Worm (Caenorhabditis elegans) whole organism, L4 larva: ENCODE data around the gene K09D9.9.
A peak's percentile ranks its signal among the peaks of the same experiment; 100 is the strongest.

Experiments
- F49E8.2 ChIP-seq: sonication (generic microtip); optimal IDR thresholded peaks from 2 replicates; lab custom pipeline; 2016; ENCODE audit warnings: missing compliant biosample characterization, mild to moderate bottlenecking, missing genetic modification characterization, borderline replicate concordance
- T20F7.1 ChIP-seq: fragments of 200-800 bp; sonication (Bioruptor generic); optimal IDR thresholded peaks from 2 replicates; lab custom pipeline; 2018; ENCODE audit warnings: mild to moderate bottlenecking, missing genetic modification characterization, missing compliant biosample characterization
- Y5F2A.4 ChIP-seq: fragments of 200-800 bp; sonication (Bioruptor generic); optimal IDR thresholded peaks from 2 replicates; lab custom pipeline; 2018; ENCODE audit warnings: mild to moderate bottlenecking, missing genetic modification characterization, missing compliant biosample characterization
- aha-1 ChIP-seq: fragments of 150-350 bp; peaks from one replicate; lab custom pipeline; 2014; ENCODE audit warnings: missing biosample characterization, missing genetic modification characterization
- ceh-20 ChIP-seq: fragments of 200-800 bp; sonication (Bioruptor generic); IDR thresholded peaks from 2 replicates; pipeline ENCODE4 v1.3.6; 2022; ENCODE audit warnings: missing genetic modification reagents, missing genetic modification characterization, missing compliant biosample characterization
- ceh-28 ChIP-seq: fragments of 150-350 bp; optimal IDR thresholded peaks from 2 replicates; lab custom pipeline; 2014; ENCODE audit warnings: missing biosample characterization, missing genetic modification reagents, missing genetic modification characterization
- ceh-82 ChIP-seq: sonication (generic microtip); optimal IDR thresholded peaks from 2 replicates; lab custom pipeline; 2017; ENCODE audit warnings: missing biosample characterization, missing genetic modification characterization
- cey-2 ChIP-seq: sonication (generic microtip); optimal IDR thresholded peaks from 3 replicates; lab custom pipeline; 2017; ENCODE audit warnings: missing genetic modification characterization, mild to moderate bottlenecking, missing compliant biosample characterization, antibody characterized with exemption, borderline replicate concordance; ENCODE audit not compliant: insufficient read depth
- ctbp-1 ChIP-seq: fragments of 200-800 bp; sonication (Bioruptor generic); IDR thresholded peaks from 2 replicates; pipeline ENCODE4 v1.3.6; 2022; ENCODE audit warnings: missing genetic modification reagents, missing genetic modification characterization, missing compliant biosample characterization
- daf-16 ChIP-seq, 3 experiments: sonication (generic microtip); optimal IDR thresholded peaks; 2 replicates each; lab custom pipeline; 2016 to 2017; ENCODE audit warnings: missing genetic modification characterization in 3 of 3, missing genetic modification reagents in 3 of 3, mild to moderate bottlenecking in 2 of 3, missing compliant biosample characterization in 2 of 3, missing biosample characterization in 1 of 3, moderate library complexity in 1 of 3
- daf-19 ChIP-seq: fragments of 200-800 bp; sonication (Bioruptor generic); conservative IDR thresholded peaks from 2 replicates; pipeline ENCODE4 v1.3.6; 2022; ENCODE audit warnings: missing genetic modification characterization, missing compliant biosample characterization
- egl-27 ChIP-seq: sonication (generic microtip); optimal IDR thresholded peaks from 3 replicates; lab custom pipeline; 2017; ENCODE audit warnings: missing biosample characterization, missing genetic modification reagents, missing genetic modification characterization
- egl-43 ChIP-seq: fragments of 200-800 bp; sonication (Bioruptor generic); IDR thresholded peaks from 2 replicates; pipeline ENCODE4 v1.3.6; 2022; ENCODE audit warnings: missing genetic modification reagents, missing genetic modification characterization, missing compliant biosample characterization
- fkh-10 ChIP-seq: fragments of 150-350 bp; optimal IDR thresholded peaks from 2 replicates; lab custom pipeline; 2014; ENCODE audit warnings: missing biosample characterization, missing genetic modification reagents, missing genetic modification characterization
- gei-8 ChIP-seq: fragments of 200-800 bp; sonication (Bioruptor generic); optimal IDR thresholded peaks from 2 replicates; lab custom pipeline; 2018; ENCODE audit warnings: mild to moderate bottlenecking, missing genetic modification characterization, missing compliant biosample characterization
- hmg-1.1 ChIP-seq: fragments of 200-800 bp; sonication (Bioruptor generic); IDR thresholded peaks from 2 replicates; pipeline ENCODE4 v1.3.6; 2022; ENCODE audit warnings: missing genetic modification reagents, missing genetic modification characterization, missing compliant biosample characterization
- lim-7 ChIP-seq: fragments of 200-800 bp; sonication (Bioruptor generic); IDR thresholded peaks from 2 replicates; pipeline ENCODE4 v1.3.6; 2022; ENCODE audit warnings: missing genetic modification characterization, missing compliant biosample characterization
- lin-29 ChIP-seq: fragments of 200-800 bp; sonication (Bioruptor generic); IDR thresholded peaks from 2 replicates; pipeline ENCODE4 v1.3.6; 2022; ENCODE audit warnings: missing genetic modification reagents, missing genetic modification characterization, missing compliant biosample characterization
- lin-39 ChIP-seq: fragments of 150-350 bp; optimal IDR thresholded peaks from 2 replicates; lab custom pipeline; 2014; ENCODE audit warnings: missing biosample characterization, missing genetic modification reagents, missing genetic modification characterization
- mdt-29 ChIP-seq: fragments of 200-800 bp; sonication (Bioruptor generic); IDR thresholded peaks from 2 replicates; pipeline ENCODE4 v1.3.6; 2022; ENCODE audit warnings: missing genetic modification reagents, missing genetic modification characterization, missing compliant biosample characterization
- mxl-3 ChIP-seq: fragments of 200-800 bp; sonication (Bioruptor generic); optimal IDR thresholded peaks from 2 replicates; lab custom pipeline; 2018; ENCODE audit warnings: mild to moderate bottlenecking, missing genetic modification characterization, missing compliant biosample characterization
- nhr-28 ChIP-seq: fragments of 150-350 bp; optimal IDR thresholded peaks from 2 replicates; lab custom pipeline; 2014; ENCODE audit warnings: missing biosample characterization, missing genetic modification characterization
- nhr-41 ChIP-seq: fragments of 200-800 bp; sonication (Bioruptor generic); IDR thresholded peaks from 2 replicates; pipeline ENCODE4 v1.3.6; 2022; ENCODE audit warnings: missing genetic modification reagents, missing genetic modification characterization, missing compliant biosample characterization
- nhr-42 ChIP-seq: fragments of 200-800 bp; sonication (Bioruptor generic); IDR thresholded peaks from 2 replicates; pipeline ENCODE4 v1.3.6; 2022; ENCODE audit warnings: missing genetic modification characterization, missing compliant biosample characterization
- nhr-48 ChIP-seq: sonication (generic microtip); optimal IDR thresholded peaks from 2 replicates; lab custom pipeline; 2016; ENCODE audit warnings: mild to moderate bottlenecking, missing genetic modification characterization, missing compliant biosample characterization
- nhr-77 ChIP-seq: fragments of 150-350 bp; optimal IDR thresholded peaks from 2 replicates; lab custom pipeline; 2014; ENCODE audit warnings: missing biosample characterization, missing genetic modification characterization
- pqm-1 ChIP-seq: sonication (generic microtip); optimal IDR thresholded peaks from 2 replicates; lab custom pipeline; 2017; ENCODE audit warnings: missing biosample characterization, missing genetic modification characterization
- rbr-2 ChIP-seq: sonication (generic microtip); optimal IDR thresholded peaks from 2 replicates; lab custom pipeline; 2016; ENCODE audit warnings: missing genotype, missing genetic modification characterization, missing compliant biosample characterization
- skn-1 ChIP-seq: fragments of 150-350 bp; optimal IDR thresholded peaks from 2 replicates; lab custom pipeline; 2014; ENCODE audit warnings: missing biosample characterization, missing genetic modification characterization
- snpc-1.2 ChIP-seq: fragments of 200-800 bp; sonication (Bioruptor generic); IDR thresholded peaks from 2 replicates; pipeline ENCODE4 v1.3.6; 2022; ENCODE audit warnings: missing genetic modification reagents, missing genetic modification characterization, missing compliant biosample characterization
- snpc-4 ChIP-seq: fragments of 150-350 bp; optimal IDR thresholded peaks from 2 replicates; lab custom pipeline; 2014; ENCODE audit warnings: missing biosample characterization, missing genetic modification characterization
- unc-130 ChIP-seq: sonication (generic microtip); optimal IDR thresholded peaks from 2 replicates; lab custom pipeline; 2016; ENCODE audit warnings: missing genetic modification reagents, missing genetic modification characterization, missing compliant biosample characterization
- unc-39 ChIP-seq: sonication (generic microtip); optimal IDR thresholded peaks from 2 replicates; lab custom pipeline; 2017; ENCODE audit warnings: missing biosample characterization, missing genetic modification characterization
- unc-62 ChIP-seq, 3 experiments: fragments of 150-350 bp in 1 of 3; sonication (generic microtip); optimal IDR thresholded peaks in 2 of 3; peaks in 1 of 3; 1 replicate in 1 of 3; 2 replicates in 2 of 3; lab custom pipeline; 2014 to 2017; ENCODE audit warnings: missing biosample characterization in 3 of 3, missing genetic modification characterization in 3 of 3, missing genetic modification reagents in 3 of 3, missing genotype in 1 of 3
- zip-11 ChIP-seq: fragments of 200-800 bp; sonication (Bioruptor generic); IDR thresholded peaks from 2 replicates; pipeline ENCODE4 v1.3.6; 2022; ENCODE audit warnings: missing genetic modification characterization, missing compliant biosample characterization
- ztf-7 ChIP-seq: fragments of 150-350 bp; optimal IDR thresholded peaks from 2 replicates; lab custom pipeline; 2014; ENCODE audit warnings: missing biosample characterization, missing genetic modification characterization

The K09D9.9 gene

DNA sequence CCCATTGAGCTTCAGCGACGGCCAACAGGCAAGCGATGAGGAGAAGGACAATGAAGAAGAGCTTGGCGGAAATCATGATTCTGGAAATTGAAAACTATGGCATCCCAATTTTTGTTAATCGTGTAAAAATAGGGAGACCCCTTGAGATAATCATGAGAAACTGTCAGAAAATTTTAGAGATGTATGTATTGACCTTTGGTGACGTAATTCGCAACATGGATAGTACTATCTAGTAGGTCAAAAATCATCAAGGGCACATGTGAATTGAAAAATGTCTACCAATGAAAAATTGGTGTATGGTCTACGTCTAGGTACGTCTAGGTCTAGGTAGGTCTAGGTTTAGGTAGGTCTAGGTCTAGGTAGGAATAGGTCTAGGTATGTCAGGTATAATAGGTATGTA, 14.9 kb downstream of the K09D9.9 start, which contains the start of gene nlp-34:
nlp-34 (minus strand) TSS at position 82 of the 400 bp plus-strand sequence.
- TF ChIP-seq lim-7 = no peak
- no peak for TF ChIP-seq gei-8 (GFP tag; lab: Kevin White, UChicago)
- no peak for TF ChIP-seq cey-2 (tag; lab: Kevin White, UChicago)
- no peak for TF ChIP-seq nhr-48 (tag; lab: Kevin White, UChicago)
- TF ChIP-seq ceh-20 (GFP tag; lab: Robert Waterston, UW) = no peak
- no peak for TF ChIP-seq mdt-29 (GFP tag; lab: Robert Waterston, UW)
- TF ChIP-seq egl-27 (tag; lab: Kevin White, UChicago) = no peak

- TF ChIP-seq daf-19 (GFP tag; lab: Robert Waterston, UW) = no peak
- TF ChIP-seq snpc-1.2 = no peak
- no peak for TF ChIP-seq lin-29 (GFP tag; lab: Robert Waterston, UW)
- no peak for TF ChIP-seq ctbp-1 (GFP tag; lab: Robert Waterston, UW)
- no peak for TF ChIP-seq nhr-41 (GFP tag; lab: Robert Waterston, UW)
- no peak for TF ChIP-seq skn-1 (tag; lab: Kevin White, UChicago)
- TF ChIP-seq ceh-82 (tag; lab: Kevin White, UChicago) = no peak
- no peak for TF ChIP-seq Y5F2A.4 (GFP tag; lab: Kevin White, UChicago)
- no peak for TF ChIP-seq zip-11 (GFP tag; lab: Robert Waterston, UW)
- TF ChIP-seq aha-1 (tag; lab: Kevin White, UChicago) = no peak
- TF ChIP-seq F49E8.2 (tag; lab: Kevin White, UChicago) = no peak
- TF ChIP-seq hmg-1.1 (GFP tag; lab: Robert Waterston, UW) = no peak
- TF ChIP-seq lin-39 = no peak
- no peak for TF ChIP-seq snpc-4 (tag; lab: Kevin White, UChicago)
- TF ChIP-seq unc-130 (GFP tag; lab: Kevin White, UChicago) = no peak
- TF ChIP-seq nhr-42 = no peak
- no peak for TF ChIP-seq T20F7.1 (GFP tag; lab: Kevin White, UChicago)
These were observed 17.0 kb downstream of the K09D9.9 start, which contains the start of gene str-83 for ce11 chrV:3976964-3977363. Gene str-83, plus strand, starts transcription at chrV:3977264.

- TF ChIP-seq unc-39 (tag; lab: Kevin White, UChicago) = no peak
- no peak for TF ChIP-seq mxl-3 (GFP tag; lab: Kevin White, UChicago)
- TF ChIP-seq ceh-28 (tag; lab: Kevin White, UChicago) = no peak
- TF ChIP-seq ztf-7 (tag; lab: Kevin White, UChicago) = no peak
- TF ChIP-seq egl-43 (GFP tag; lab: Robert Waterston, UW) = no peak
- TF ChIP-seq fkh-10 (GFP tag; lab: Kevin White, UChicago) = no peak
- TF ChIP-seq, all 104 proteins: peak for 0
These were observed 19.6 kb downstream of the K09D9.9 start, which contains the start of gene str-82 for ce11 chrV:3974361-3974760. Gene str-82, plus strand, starts transcription at chrV:3974661.

- TF ChIP-seq Y5F2A.4 (GFP tag; lab: Kevin White, UChicago) (no peak), pqm-1 (tag; lab: Kevin White, UChicago) (no peak), rbr-2 (tag; lab: Kevin White, UChicago) (no peak), daf-16 (GFP tag; optimal IDR thresholded peaks at IDR 0.05; lab: Kevin White, UChicago) (no peak), daf-16 (tag; optimal IDR thresholded peaks at IDR 0.05; lab: Kevin White, UChicago) (peak; percentile 13), nhr-77 (tag; lab: Kevin White, UChicago) (peak; percentile 73), unc-62 (GFP tag; optimal IDR thresholded peaks at IDR 0.05 in 1 of 2; lab: Kevin White, UChicago) (peak in 1 of 2 experiments; percentile 43), unc-62 (tag; optimal IDR thresholded peaks at IDR 0.05; lab: Kevin White, UChicago) (no peak), nhr-28 (peak; percentile 73)
These were observed 21.1 kb downstream of the K09D9.9 start, which contains the start of gene cyp-34A10 for ce11 chrV:3972846-3973245. Gene cyp-34A10, minus strand, starts transcription at chrV:3972991.
